Worm (Caenorhabditis elegans) whole organism, late embryonic: ENCODE measurements around the gene pbo-4.

Experiments
- C08G9.2 ChIP-seq: sonication (generic microtip); optimal IDR thresholded peaks from 2 replicates; lab custom pipeline; 2016; ENCODE audit warnings: mild to moderate bottlenecking, missing genetic modification characterization, moderate library complexity, missing compliant biosample characterization
- F13H6.1 ChIP-seq: sonication (generic microtip); optimal IDR thresholded peaks from 2 replicates; lab custom pipeline; 2016; ENCODE audit warnings: missing genetic modification characterization, missing compliant biosample characterization
- T23F11.4 ChIP-seq: fragments of 200-800 bp; sonication (Bioruptor generic); optimal IDR thresholded peaks from 2 replicates; lab custom pipeline; 2018; ENCODE audit warnings: mild to moderate bottlenecking, missing genetic modification characterization, missing compliant biosample characterization
- ahr-1 ChIP-seq: sonication (generic microtip); optimal IDR thresholded peaks from 2 replicates; lab custom pipeline; 2016; ENCODE audit warnings: missing genetic modification characterization, missing compliant biosample characterization
- ceh-2 ChIP-seq: sonication (generic microtip); optimal IDR thresholded peaks from 2 replicates; lab custom pipeline; 2016; ENCODE audit warnings: missing genotype, missing genetic modification characterization, missing compliant biosample characterization
- ceh-24 ChIP-seq: sonication (generic microtip); optimal IDR thresholded peaks from 2 replicates; lab custom pipeline; 2016; ENCODE audit warnings: mild to moderate bottlenecking, missing genetic modification characterization, missing compliant biosample characterization
- ceh-31 ChIP-seq: sonication (generic microtip); optimal IDR thresholded peaks from 2 replicates; lab custom pipeline; 2016; ENCODE audit warnings: missing genetic modification characterization, missing compliant biosample characterization
- ceh-34 ChIP-seq: sonication (generic microtip); optimal IDR thresholded peaks from 2 replicates; lab custom pipeline; 2016; ENCODE audit warnings: mild to moderate bottlenecking, missing genetic modification characterization, missing compliant biosample characterization
- ceh-6 ChIP-seq: fragments of 200-800 bp; sonication (Bioruptor generic); optimal IDR thresholded peaks from 2 replicates; lab custom pipeline; 2018; ENCODE audit warnings: mild to moderate bottlenecking, missing genetic modification characterization, missing compliant biosample characterization
- ceh-9 ChIP-seq: sonication (generic microtip); optimal IDR thresholded peaks from 2 replicates; lab custom pipeline; 2016; ENCODE audit warnings: mild to moderate bottlenecking, missing genetic modification characterization, inconsistent platforms, missing compliant biosample characterization
- elt-4 ChIP-seq: sonication (generic microtip); optimal IDR thresholded peaks from 2 replicates; lab custom pipeline; 2016; ENCODE audit warnings: missing genetic modification characterization, missing compliant biosample characterization
- ets-4 ChIP-seq: sonication (generic microtip); optimal IDR thresholded peaks from 2 replicates; lab custom pipeline; 2016; ENCODE audit warnings: missing genetic modification characterization, missing compliant biosample characterization
- fkh-10 ChIP-seq: fragments of 150-350 bp; optimal IDR thresholded peaks from 2 replicates; lab custom pipeline; 2014; ENCODE audit warnings: missing biosample characterization, missing genetic modification reagents, missing genetic modification characterization
- fkh-6 ChIP-seq: sonication (generic microtip); optimal IDR thresholded peaks from 2 replicates; lab custom pipeline; 2016; ENCODE audit warnings: missing genetic modification characterization, missing compliant biosample characterization
- hlh-30 ChIP-seq: sonication (generic microtip); optimal IDR thresholded peaks from 2 replicates; lab custom pipeline; 2017; ENCODE audit warnings: antibody characterized with exemption, missing genetic modification characterization, missing compliant biosample characterization; ENCODE audit not compliant: insufficient read depth
- lim-6 ChIP-seq: sonication (generic microtip); optimal IDR thresholded peaks from 2 replicates; lab custom pipeline; 2016; ENCODE audit warnings: missing genetic modification characterization, missing compliant biosample characterization
- lin-11 ChIP-seq: fragments of 200-800 bp; sonication (Bioruptor generic); optimal IDR thresholded peaks from 2 replicates; lab custom pipeline; 2018; ENCODE audit warnings: mild to moderate bottlenecking, missing genetic modification characterization, missing compliant biosample characterization
- madf-2 ChIP-seq: sonication (generic microtip); optimal IDR thresholded peaks from 2 replicates; lab custom pipeline; 2017; ENCODE audit warnings: missing genetic modification characterization, missing compliant biosample characterization
- mec-3 ChIP-seq: sonication (generic microtip); optimal IDR thresholded peaks from 2 replicates; lab custom pipeline; 2016; ENCODE audit warnings: borderline replicate concordance, missing genetic modification characterization, missing compliant biosample characterization
- nhr-11 ChIP-seq: fragments of 150-350 bp; optimal IDR thresholded peaks from 2 replicates; lab custom pipeline; 2014; ENCODE audit warnings: missing biosample characterization, missing genetic modification characterization
- nhr-232 ChIP-seq: sonication (generic microtip); optimal IDR thresholded peaks from 2 replicates; lab custom pipeline; 2016; ENCODE audit warnings: missing genetic modification characterization, missing compliant biosample characterization
- odd-2 ChIP-seq: sonication (generic microtip); optimal IDR thresholded peaks from 2 replicates; lab custom pipeline; 2017; ENCODE audit warnings: antibody characterized with exemption, mild to moderate bottlenecking, missing genetic modification characterization, missing compliant biosample characterization
- pag-3 ChIP-seq: sonication (generic microtip); optimal IDR thresholded peaks from 2 replicates; lab custom pipeline; 2016; ENCODE audit warnings: missing compliant biosample characterization, missing genetic modification characterization, borderline replicate concordance
- pat-9 ChIP-seq: fragments of 200-800 bp; sonication (Bioruptor generic); optimal IDR thresholded peaks from 2 replicates; lab custom pipeline; 2018; ENCODE audit warnings: mild to moderate bottlenecking, missing genetic modification characterization, moderate library complexity, missing compliant biosample characterization
- pqm-1 ChIP-seq: sonication (generic microtip); optimal IDR thresholded peaks from 2 replicates; lab custom pipeline; 2016; ENCODE audit warnings: missing genetic modification characterization, missing compliant biosample characterization
- pros-1 ChIP-seq: fragments of 150-350 bp; optimal IDR thresholded peaks from 2 replicates; lab custom pipeline; 2014; ENCODE audit warnings: missing biosample characterization, missing genetic modification reagents, missing genetic modification characterization
- ref-2 ChIP-seq: sonication (generic microtip); optimal IDR thresholded peaks from 2 replicates; lab custom pipeline; 2016; ENCODE audit warnings: missing genetic modification characterization, missing compliant biosample characterization
- rnt-1 ChIP-seq: sonication (generic microtip); optimal IDR thresholded peaks from 2 replicates; lab custom pipeline; 2016; ENCODE audit warnings: missing genetic modification characterization, missing compliant biosample characterization
- syd-9 ChIP-seq: sonication (generic microtip); optimal IDR thresholded peaks from 2 replicates; lab custom pipeline; 2016; ENCODE audit warnings: mild to moderate bottlenecking, missing genetic modification characterization, moderate library complexity, missing compliant biosample characterization
- tbx-2 ChIP-seq: sonication (generic microtip); optimal IDR thresholded peaks from 2 replicates; lab custom pipeline; 2016; ENCODE audit warnings: missing genetic modification characterization, missing compliant biosample characterization
- ttx-3 ChIP-seq: sonication (generic microtip); optimal IDR thresholded peaks from 2 replicates; lab custom pipeline; 2016; ENCODE audit warnings: missing genetic modification reagents, missing genetic modification characterization, missing compliant biosample characterization
- unc-3 ChIP-seq, 2 experiments: fragments of 200-800 bp in 1 of 2; sonication (Bioruptor generic) in 1 of 2; sonication (generic microtip) in 1 of 2; conservative IDR thresholded peaks in 1 of 2; optimal IDR thresholded peaks in 1 of 2; 2 replicates each; pipeline versions ENCODE4 v1.3.6 to Lab custom; 2016 to 2022; ENCODE audit warnings: missing compliant biosample characterization in 2 of 2, missing genetic modification characterization in 2 of 2, missing genetic modification reagents in 1 of 2
- unc-55 ChIP-seq: sonication (generic microtip); optimal IDR thresholded peaks from 2 replicates; lab custom pipeline; 2017; ENCODE audit warnings: missing biosample characterization, missing genetic modification reagents, missing genetic modification characterization
- unc-86 ChIP-seq: sonication (generic microtip); optimal IDR thresholded peaks from 2 replicates; lab custom pipeline; 2016; ENCODE audit warnings: missing genetic modification characterization, missing compliant biosample characterization
- zip-5 ChIP-seq: sonication (generic microtip); optimal IDR thresholded peaks from 2 replicates; lab custom pipeline; 2016; ENCODE audit warnings: missing genetic modification characterization, missing compliant biosample characterization
- ztf-16 ChIP-seq: sonication (generic microtip); optimal IDR thresholded peaks from 2 replicates; lab custom pipeline; 2017; ENCODE audit warnings: missing genetic modification characterization, missing compliant biosample characterization

Gene pbo-4

ce11 chrX:10967698-10968097 is 13.8 kb downstream of the pbo-4 start, which contains the start of gene K09C8.9:
K09C8.9 (minus strand) TSS chrX:10967798.
- TF ChIP-seq mec-3 (no peak), C08G9.2 (tag; lab: Kevin White, UChicago) (no peak), T23F11.4 (GFP tag; lab: Kevin White, UChicago) (no peak), pqm-1 (tag; lab: Kevin White, UChicago) (no peak), nhr-11 (no peak), unc-55 (GFP tag; lab: Kevin White, UChicago) (no peak), ceh-9 (tag; lab: Kevin White, UChicago) (no peak), ttx-3 (tag; lab: Kevin White, UChicago) (no peak), ref-2 (tag; lab: Kevin White, UChicago) (no peak), syd-9 (no peak), rnt-1 (no peak), madf-2 (tag; lab: Kevin White, UChicago) (no peak), fkh-10 (GFP tag; lab: Kevin White, UChicago) (no peak), hlh-30 (tag; lab: Kevin White, UChicago) (no peak), ceh-31 (tag; lab: Kevin White, UChicago) (no peak), nhr-232 (tag; lab: Kevin White, UChicago) (no peak)

DNA sequence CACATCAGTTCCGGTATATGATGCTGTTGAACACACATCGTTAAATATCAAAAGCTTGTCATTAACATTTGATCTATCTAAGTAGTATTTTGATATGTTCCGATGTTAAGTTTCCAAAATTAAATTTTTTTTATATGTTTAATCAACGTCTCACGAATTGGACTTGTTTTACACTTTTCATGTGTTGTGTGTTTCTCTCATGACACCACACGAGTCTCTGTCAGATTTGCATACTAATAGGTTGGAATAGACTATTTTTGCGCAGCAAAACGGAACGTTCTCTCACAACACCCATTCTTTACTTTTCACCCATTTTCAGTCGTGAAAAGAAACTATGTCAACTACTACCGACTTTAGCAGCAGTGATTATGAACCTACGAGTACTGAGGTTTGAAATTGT is 16.7 kb downstream of the pbo-4 start, which contains the start of gene K09C8.8:
K09C8.8 (plus strand) TSS at position 301 of the 400 bp plus-strand sequence.
- TF ChIP-seq ceh-34 (tag; lab: Kevin White, UChicago), result no peak
- no peak for TF ChIP-seq odd-2 (tag; lab: Kevin White, UChicago)
- TF ChIP-seq F13H6.1 (tag; lab: Kevin White, UChicago), result no peak
- no peak for TF ChIP-seq ets-4 (tag; lab: Kevin White, UChicago)
- no peak for TF ChIP-seq ahr-1
- no peak for TF ChIP-seq nhr-232 (tag; lab: Kevin White, UChicago)
- no peak for TF ChIP-seq ceh-24
- TF ChIP-seq pros-1 (tag; lab: Kevin White, UChicago), result no peak

DNA sequence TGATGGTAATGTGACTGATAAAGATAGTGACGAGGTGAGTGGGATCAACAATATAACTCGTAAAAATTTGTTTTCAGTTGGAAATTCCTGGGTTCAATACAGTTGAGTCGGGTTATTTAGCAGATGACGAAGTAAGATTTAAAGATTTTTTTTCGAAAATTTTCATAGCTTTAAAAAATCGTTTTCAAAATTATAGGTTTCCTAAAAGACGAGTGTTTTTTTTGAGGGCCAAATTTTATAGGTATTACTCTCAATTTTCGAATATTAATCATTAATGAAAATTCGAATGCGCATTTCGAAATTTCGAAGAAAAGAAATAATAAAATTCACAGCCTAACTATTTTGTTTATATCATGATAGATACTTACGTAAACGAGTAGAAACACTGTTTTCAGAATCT is 17.2 kb downstream of the pbo-4 start:
- no peak for TF ChIP-seq ceh-9 (tag; lab: Kevin White, UChicago)
- TF ChIP-seq rnt-1, result no peak
- TF ChIP-seq ceh-6 (GFP tag; lab: Kevin White, UChicago), result no peak
- TF ChIP-seq F13H6.1 (tag; lab: Kevin White, UChicago), result no peak
- no peak for TF ChIP-seq ztf-16
- no peak for TF ChIP-seq fkh-6 (tag; lab: Kevin White, UChicago)
- TF ChIP-seq unc-3 (GFP tag; conservative IDR thresholded peaks at IDR 0.05; lab: Robert Waterston, UW), result no peak
- TF ChIP-seq unc-3 (tag; optimal IDR thresholded peaks at IDR 0.05; lab: Kevin White, UChicago), result no peak
- TF ChIP-seq tbx-2, result no peak
- no peak for TF ChIP-seq pat-9 (tag; lab: Kevin White, UChicago)
- no peak for TF ChIP-seq elt-4 (tag; lab: Kevin White, UChicago)
- TF ChIP-seq lim-6 (tag; lab: Kevin White, UChicago), result no peak
- TF ChIP-seq unc-86 (tag; lab: Kevin White, UChicago), result no peak

- TF ChIP-seq pag-3 (tag; lab: Kevin White, UChicago) (no peak), madf-2 (tag; lab: Kevin White, UChicago) (no peak), lin-11 (tag; lab: Kevin White, UChicago) (no peak), zip-5 (tag; lab: Kevin White, UChicago) (no peak), ceh-2 (no peak)
Measured at ce11 chrX:10976447-10977196, 22.7 kb downstream of the pbo-4 start.
